Worm (Caenorhabditis elegans) whole organism, dauer: ENCODE results near the gene ZK287.1.

ENCODE experiments used
- unc-62 ChIP-seq: sonication (generic microtip); optimal IDR thresholded peaks from 2 replicates; lab custom pipeline; 2017; ENCODE audit warnings: missing biosample characterization, missing genetic modification reagents, missing genetic modification characterization

ZK287.1 gene

DNA sequence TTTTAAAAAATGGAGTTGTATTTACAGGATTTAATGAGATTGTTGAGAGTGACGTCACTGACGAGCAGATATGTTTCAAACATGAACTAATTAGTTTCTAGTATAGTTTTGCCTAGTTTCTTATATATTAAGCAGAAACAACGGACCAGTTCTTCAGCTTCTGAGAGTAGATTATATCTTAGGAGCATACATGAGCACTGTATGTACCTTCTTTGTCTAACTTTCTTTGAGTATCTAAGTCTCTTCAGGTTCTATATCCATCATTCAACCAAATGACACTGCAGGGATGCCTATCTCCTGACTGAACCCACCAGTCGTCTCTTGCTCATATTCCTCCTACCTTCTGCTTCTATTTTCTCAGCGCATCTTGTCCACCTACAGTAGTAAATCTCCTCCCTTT, 30.2 kb downstream of the ZK287.1 start, which contains the start of gene her-1:
Gene her-1 (plus strand): TSS at position 301 of the 400 bp plus-strand sequence.
- no peak for TF ChIP-seq unc-62 (GFP tag; lab: Kevin White, UChicago)

DNA sequence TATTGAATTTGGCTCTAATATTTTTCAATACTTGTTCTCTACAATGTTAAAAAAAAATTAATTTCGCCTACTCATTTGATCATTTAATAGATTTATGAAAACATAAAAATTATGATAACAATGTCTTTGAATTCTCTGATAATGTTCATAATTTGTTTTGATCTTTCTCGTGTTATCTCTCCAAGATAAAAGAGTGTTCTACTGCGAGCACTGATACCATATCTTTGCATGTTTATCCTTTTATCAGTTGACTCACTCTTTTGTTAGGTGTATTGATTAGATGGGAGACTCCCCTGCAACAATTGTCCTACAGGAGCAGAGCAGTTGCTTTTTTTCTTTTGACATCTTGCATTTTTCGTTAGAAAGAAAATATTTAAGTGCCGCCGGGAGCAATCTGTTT, 32.7 kb downstream of the ZK287.1 start:
- no peak for TF ChIP-seq unc-62 (GFP tag; lab: Kevin White, UChicago)

DNA sequence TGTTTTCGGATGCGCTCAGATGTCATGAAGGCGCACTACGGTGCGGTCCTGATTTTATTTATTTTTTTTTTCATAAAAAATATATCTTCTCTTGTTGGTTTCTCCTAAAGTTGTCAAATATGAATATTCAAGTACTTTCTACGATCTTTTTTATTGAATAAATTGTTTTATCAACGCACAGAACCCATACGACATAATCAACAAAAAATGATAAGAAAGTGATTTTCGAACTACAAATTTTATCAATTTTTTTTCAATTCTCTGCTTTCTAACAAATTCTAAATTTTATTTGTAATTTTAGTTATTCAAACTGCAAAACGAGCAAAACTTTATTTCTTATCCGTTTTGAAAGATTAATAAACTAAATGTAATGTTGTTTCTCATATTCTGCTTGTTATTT, 35.4 kb downstream of the ZK287.1 start:
- TF ChIP-seq unc-62 (GFP tag; lab: Kevin White, UChicago), result no peak

DNA sequence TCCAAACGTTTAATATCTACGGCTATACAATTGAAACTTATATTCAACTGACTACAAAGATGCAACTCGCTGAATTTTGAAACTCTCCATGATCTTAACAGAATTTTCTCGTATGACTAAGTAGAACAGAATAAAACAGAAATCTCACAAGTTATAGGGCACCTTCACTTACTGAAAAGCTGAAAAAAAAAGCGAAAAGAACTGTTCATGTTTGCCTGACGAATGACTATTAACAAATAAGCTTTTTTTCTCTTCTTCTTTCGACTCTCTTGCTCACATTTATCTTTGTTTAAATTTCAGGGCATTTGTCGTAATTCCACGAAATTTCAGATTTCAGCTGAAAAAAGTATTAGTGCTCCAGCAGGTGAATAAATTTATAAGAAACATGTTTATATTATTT, 36.3 kb downstream of the ZK287.1 start, which contains the start of gene xbx-6:
Gene xbx-6 (plus strand): TSS at position 301 of the 400 bp plus-strand sequence.
- TF ChIP-seq unc-62 (GFP tag; lab: Kevin White, UChicago), result no peak

DNA sequence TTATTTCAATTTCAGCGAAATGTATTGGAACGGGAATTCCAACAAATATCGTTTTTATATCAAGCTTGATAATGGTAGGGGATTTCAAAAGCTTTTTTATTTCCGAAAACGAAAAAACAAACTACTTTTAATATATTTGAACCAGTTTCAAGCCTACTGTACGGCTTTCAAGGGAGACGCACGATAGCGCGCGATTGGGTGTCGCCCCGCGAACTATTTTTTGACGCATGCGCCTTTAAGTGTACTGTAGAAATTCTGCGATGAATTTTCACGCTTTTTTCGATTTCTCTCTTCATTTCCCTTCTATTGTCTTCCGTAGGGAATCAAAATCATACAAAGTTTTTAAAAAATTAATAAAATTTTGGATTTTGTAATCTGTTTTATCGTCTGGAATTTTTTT, 37.1 kb downstream of the ZK287.1 start:
- no peak for TF ChIP-seq unc-62 (GFP tag; lab: Kevin White, UChicago)

DNA sequence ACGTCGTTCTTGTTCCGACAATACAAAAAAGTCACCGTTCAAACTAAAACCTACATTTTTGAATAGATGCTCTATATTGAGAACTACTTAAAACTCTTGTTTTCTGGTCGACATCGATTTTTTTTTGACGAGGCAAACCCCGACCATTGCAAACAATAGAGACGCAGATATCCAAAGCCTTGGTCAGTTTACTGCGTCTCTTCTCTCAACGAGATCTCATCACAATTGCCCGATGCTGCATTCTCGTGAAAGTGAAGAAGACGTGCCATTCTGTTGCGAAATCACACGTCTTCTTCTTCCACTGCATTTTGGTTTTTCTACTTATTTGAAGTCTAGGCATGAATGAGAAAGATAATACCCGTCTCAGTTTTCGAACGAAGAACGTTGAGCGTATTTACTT, 37.9 kb downstream of the ZK287.1 start:
- TF ChIP-seq unc-62 (GFP tag; lab: Kevin White, UChicago), result no peak

DNA sequence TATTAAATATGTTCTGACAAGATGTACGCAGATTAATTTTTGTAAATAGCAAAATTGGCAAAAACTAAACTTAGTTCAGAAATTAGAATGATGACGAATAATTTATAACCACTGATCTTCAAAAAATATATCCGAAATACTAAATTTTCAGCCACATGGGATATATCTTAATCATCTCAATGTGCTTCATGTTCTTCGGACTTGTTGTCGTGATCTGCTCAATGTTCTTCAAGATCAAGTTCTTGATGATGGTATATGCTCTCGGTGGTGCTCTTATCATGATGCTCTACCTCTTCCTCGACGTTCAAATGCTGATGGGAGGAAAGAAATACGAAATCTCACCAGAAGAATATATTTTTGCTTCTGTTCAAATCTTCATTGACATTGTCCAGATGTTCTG, 40.1 kb downstream of the ZK287.1 start:
- TF ChIP-seq unc-62 (GFP tag; lab: Kevin White, UChicago), result no peak

DNA sequence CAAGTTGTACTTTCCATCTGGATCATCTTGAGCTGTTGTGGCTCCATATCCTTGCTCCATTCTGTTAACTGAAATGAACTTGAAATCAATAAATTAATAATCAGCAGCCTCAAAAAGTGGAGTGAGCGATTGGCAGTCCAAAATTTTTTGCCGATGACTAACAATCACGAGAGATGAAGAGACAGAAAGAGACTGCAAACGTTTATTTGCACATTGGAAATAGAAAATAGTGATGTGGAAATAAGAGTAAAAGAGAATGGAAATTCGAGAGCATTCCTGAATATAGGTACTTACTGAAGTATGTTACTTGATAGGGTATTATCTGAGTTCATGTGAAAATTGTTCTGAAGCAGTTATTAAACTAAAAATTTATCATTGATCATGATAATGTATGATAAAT, 43.3 kb downstream of the ZK287.1 start, which contains the start of gene tag-120:
Gene tag-120 (minus strand): TSS at position 68 of the 400 bp plus-strand sequence.
- no peak for TF ChIP-seq unc-62 (GFP tag; lab: Kevin White, UChicago)

DNA sequence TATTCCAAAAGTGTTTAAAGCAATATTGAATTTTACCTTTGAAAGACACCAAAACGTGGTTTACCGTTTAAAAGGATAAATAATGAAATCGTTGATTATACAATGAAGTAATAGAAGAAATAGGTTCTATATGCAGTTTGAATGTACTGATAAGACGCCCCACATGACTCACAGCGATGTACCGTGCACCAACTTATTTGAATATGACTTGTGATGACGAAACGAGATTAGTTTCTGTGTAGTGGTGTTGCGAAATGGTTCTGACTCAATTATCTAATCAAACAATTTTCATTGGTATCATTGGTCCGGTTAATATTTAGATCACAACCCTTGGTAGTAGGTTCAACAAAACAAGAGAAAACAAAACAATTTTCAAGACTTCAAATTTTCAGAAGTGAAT, 44.7 kb downstream of the ZK287.1 start:
- no peak for TF ChIP-seq unc-62 (GFP tag; lab: Kevin White, UChicago)

DNA sequence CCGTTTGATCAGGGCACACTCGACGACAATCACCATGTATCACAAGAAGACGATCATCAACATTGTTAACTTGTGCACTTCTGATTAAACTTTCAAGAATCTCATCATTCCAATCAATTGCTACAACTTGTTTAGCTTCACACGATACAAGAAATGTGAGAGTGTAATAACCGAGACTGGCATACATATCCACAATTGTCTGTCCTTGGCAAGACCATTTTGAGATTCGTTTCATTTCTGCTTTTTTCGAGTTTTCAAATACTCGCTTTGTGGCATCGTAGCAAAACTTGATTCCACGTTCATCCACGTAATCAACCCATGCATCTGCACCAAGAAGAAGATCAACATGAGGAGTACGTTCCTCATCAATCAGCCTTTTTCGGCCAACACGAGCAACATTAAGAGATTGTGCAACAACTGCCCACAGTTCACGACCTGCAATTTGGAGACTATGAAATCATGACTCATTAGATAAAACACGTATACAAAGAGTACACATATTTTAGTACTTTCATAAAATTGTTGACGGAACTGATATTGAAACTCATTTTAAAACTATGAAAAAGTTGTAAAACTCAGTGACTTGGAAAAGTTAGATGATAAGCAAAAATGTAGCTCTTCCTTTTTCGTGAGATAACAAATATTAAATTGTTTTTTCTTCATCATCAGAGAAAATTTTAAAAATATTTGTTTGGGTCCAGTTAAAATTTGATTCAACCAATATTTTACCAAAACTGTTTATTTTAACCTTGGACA, 46.1 kb downstream of the ZK287.1 start:
- TF ChIP-seq unc-62 (GFP tag; lab: Kevin White, UChicago), result no peak

DNA sequence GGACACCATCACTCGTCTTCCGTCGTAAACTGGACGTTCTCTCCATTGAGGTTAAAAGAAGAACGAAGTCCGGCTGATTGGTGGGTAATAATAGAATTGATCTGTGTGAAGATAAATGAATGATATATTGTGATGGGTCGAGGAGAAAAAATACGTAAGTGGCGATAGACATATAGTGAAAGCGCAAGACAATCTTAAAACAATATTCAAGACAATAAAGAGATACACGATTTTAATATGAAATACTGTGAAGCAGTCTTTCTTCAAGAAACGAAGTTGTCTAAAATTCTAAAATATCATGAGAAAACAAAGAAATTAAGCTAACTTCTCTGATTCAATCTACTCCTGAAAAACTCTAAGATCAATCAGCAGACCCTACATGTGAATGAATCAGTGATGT, 47.0 kb downstream of the ZK287.1 start, which contains the start of gene F40F9.10:
Gene F40F9.10 (minus strand): TSS at position 101 of the 400 bp plus-strand sequence.
- TF ChIP-seq unc-62 (GFP tag; lab: Kevin White, UChicago), result no peak

DNA sequence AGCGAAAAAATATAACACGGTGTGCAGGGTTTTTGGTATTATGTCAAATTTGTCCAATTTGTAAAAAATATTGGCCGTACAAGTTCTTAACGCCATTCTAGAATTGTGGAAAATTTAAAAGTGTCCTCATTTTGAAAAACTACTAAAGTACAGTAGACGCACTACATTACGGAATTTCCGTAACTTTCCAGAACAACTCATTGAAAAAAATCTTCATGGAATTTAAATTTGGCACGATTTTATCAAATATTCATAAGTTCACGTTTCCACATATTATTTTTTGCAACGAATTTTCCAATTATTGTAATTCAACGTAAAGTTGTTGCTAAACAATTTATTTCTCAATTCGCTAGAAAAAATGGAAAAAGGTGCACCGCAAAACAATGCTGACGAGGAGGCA, 48.4 kb downstream of the ZK287.1 start, which contains the start of gene F40F9.3:
Gene F40F9.3 (plus strand): TSS at position 301 of the 400 bp plus-strand sequence.
- no peak for TF ChIP-seq unc-62 (GFP tag; lab: Kevin White, UChicago)

DNA sequence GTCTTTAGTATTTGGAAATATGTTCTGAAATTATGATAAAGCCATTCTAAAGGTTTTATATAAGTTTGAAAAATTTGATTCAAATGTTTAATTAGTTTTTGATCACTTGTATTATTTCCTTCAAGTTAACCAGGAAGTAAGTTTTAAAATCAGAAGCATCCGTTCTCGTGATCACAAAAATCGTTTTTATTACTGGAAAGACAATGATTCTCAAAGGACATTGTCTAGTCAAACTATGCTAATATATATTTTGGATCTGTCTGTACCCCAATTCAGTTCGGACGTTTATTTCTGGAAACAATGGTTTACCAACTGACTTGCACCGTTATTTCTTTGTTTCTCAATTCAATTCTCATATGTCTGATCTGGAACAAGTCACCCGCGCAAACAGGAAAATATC, 49.9 kb downstream of the ZK287.1 start, which contains the start of gene str-188:
Gene str-188 (plus strand): TSS at position 301 of the 400 bp plus-strand sequence.
- TF ChIP-seq unc-62 (GFP tag; lab: Kevin White, UChicago), result no peak
